Worm (Caenorhabditis elegans): Measurements from ENCODE around the gene C36E8.6.

DNA sequence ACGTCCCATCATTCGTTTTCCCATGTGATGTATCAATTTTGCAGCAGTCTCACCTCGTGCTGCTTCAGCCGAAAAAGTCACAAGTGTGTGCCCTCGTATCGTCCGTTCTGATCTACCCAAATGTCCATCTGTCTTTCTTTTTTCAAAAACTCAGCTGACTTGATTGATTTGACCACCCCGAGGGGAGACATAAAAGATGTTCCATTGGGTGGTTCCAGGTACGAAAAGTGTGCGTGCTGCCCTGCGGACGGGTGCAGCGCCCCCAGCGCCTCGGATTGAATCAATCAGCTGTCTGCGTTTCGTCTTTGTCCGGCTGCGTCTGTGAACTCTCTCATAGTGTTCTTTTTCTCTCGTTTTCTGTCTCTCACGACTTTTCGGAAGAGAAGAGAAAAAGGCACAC is 34.6 kb upstream of the C36E8.6 start:
- TF ChIP-seq bed-3 (GFP tag; optimal IDR thresholded peaks at IDR 0.05), result no peak
- no peak for TF ChIP-seq sptf-1 (tag; optimal IDR thresholded peaks at IDR 0.05)
- no peak for TF ChIP-seq nhr-237 (tag; optimal IDR thresholded peaks at IDR 0.05)

Data from whole organism, mixed stage, embryonic.